Worm (Caenorhabditis elegans) whole organism, L4 larva: ENCODE data around the gene D1014.6.

ENCODE experiments used
- Y5F2A.4 ChIP-seq: fragments of 200-800 bp; sonication (Bioruptor generic); optimal IDR thresholded peaks from 2 replicates; lab custom pipeline; 2018; ENCODE audit warnings: mild to moderate bottlenecking, missing genetic modification characterization, missing compliant biosample characterization
- ceh-20 ChIP-seq: fragments of 200-800 bp; sonication (Bioruptor generic); IDR thresholded peaks from 2 replicates; pipeline ENCODE4 v1.3.6; 2022; ENCODE audit warnings: missing genetic modification reagents, missing genetic modification characterization, missing compliant biosample characterization
- ceh-82 ChIP-seq: sonication (generic microtip); optimal IDR thresholded peaks from 2 replicates; lab custom pipeline; 2017; ENCODE audit warnings: missing biosample characterization, missing genetic modification characterization
- daf-16 ChIP-seq, 3 experiments: sonication (generic microtip); optimal IDR thresholded peaks; 2 replicates each; lab custom pipeline; 2016 to 2017; ENCODE audit warnings: missing genetic modification characterization in 3 of 3, missing genetic modification reagents in 3 of 3, mild to moderate bottlenecking in 2 of 3, missing compliant biosample characterization in 2 of 3, missing biosample characterization in 1 of 3, moderate library complexity in 1 of 3
- jun-1 ChIP-seq: fragments of 150-350 bp; optimal IDR thresholded peaks from 2 replicates; lab custom pipeline; 2014; ENCODE audit warnings: missing biosample characterization, missing genetic modification reagents, missing genetic modification characterization
- lin-1 ChIP-seq: fragments of 200-800 bp; sonication (Bioruptor generic); IDR thresholded peaks from 2 replicates; pipeline ENCODE4 v1.3.6; 2022; ENCODE audit warnings: missing genetic modification reagents, missing genetic modification characterization, missing compliant biosample characterization
- lin-13 ChIP-seq: fragments of 150-350 bp; optimal IDR thresholded peaks from 2 replicates; lab custom pipeline; 2014; ENCODE audit warnings: missing biosample characterization, missing genetic modification reagents, missing genetic modification characterization
- nhr-102 ChIP-seq: sonication (generic microtip); optimal IDR thresholded peaks from 2 replicates; lab custom pipeline; 2016; ENCODE audit warnings: mild to moderate bottlenecking, missing genetic modification characterization, moderate library complexity, missing compliant biosample characterization
- pha-4 ChIP-seq, 2 experiments: fragments of 150-350 bp in 1 of 2; fragments of 200-800 bp in 1 of 2; sonication (Bioruptor generic) in 1 of 2; IDR thresholded peaks in 1 of 2; optimal IDR thresholded peaks in 1 of 2; 2 replicates each; pipeline versions ENCODE4 v1.3.6 to Lab custom; 2014 to 2022; ENCODE audit warnings: missing genetic modification characterization in 2 of 2, missing genetic modification reagents in 2 of 2, missing biosample characterization in 1 of 2, missing compliant biosample characterization in 1 of 2
- spr-3 ChIP-seq: fragments of 200-800 bp; sonication (Bioruptor generic); optimal IDR thresholded peaks from 2 replicates; lab custom pipeline; 2018; ENCODE audit warnings: mild to moderate bottlenecking, missing genetic modification characterization, missing compliant biosample characterization
- zfp-2 ChIP-seq: sonication (generic microtip); optimal IDR thresholded peaks from 2 replicates; lab custom pipeline; 2016; ENCODE audit warnings: mild to moderate bottlenecking, missing genetic modification characterization, missing compliant biosample characterization

DNA sequence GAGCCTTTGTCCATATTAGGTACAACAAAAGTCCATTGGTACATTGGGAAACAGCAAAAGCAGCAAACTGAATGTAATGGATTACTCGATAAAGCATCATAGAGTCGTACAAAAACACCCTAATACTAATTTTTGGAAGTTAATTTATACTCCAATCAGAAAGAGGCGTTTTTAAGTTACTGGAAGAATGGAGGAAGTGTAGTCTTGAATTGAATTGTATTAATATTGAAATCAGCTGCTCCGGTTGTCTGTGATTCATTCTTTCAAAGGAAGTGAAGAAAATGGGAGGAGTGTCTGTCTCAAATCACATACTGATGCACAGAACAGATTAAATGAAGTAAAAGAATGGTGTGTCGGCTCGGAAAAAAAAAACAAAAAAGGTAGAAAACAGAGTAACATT, 39.4 kb upstream of the D1014.6 start, which contains the start of gene str-131:
- no peak for TF ChIP-seq jun-1
- TF ChIP-seq daf-16 (GFP tag; optimal IDR thresholded peaks at IDR 0.05; lab: Kevin White, UChicago) = no peak
- no peak for TF ChIP-seq daf-16 (tag; optimal IDR thresholded peaks at IDR 0.05; lab: Kevin White, UChicago)
- no peak for TF ChIP-seq nhr-102
- TF ChIP-seq lin-1 (GFP tag; lab: Robert Waterston, UW) = no peak
- TF ChIP-seq ceh-82 (tag; lab: Kevin White, UChicago) = no peak
- no peak for TF ChIP-seq ceh-20 (GFP tag; lab: Robert Waterston, UW)
- TF ChIP-seq pha-4 (GFP tag; IDR thresholded peaks at IDR 0.05; lab: Robert Waterston, UW) = no peak
- TF ChIP-seq pha-4 (tag; optimal IDR thresholded peaks at IDR 0.05; lab: Kevin White, UChicago) = no peak
- TF ChIP-seq spr-3 (GFP tag; lab: Kevin White, UChicago) = no peak
- TF ChIP-seq Y5F2A.4 (GFP tag; lab: Kevin White, UChicago) = no peak
- TF ChIP-seq zfp-2 (tag; lab: Kevin White, UChicago) = no peak
- no peak for TF ChIP-seq lin-13 (GFP tag; lab: Kevin White, UChicago)
